Fruit fly (Drosophila melanogaster) whole organism, embryonic: Measurements from ENCODE around the gene Irk1.

Experiments
- Antp ChIP-seq: fragments of 200-800 bp; sonication (Bioruptor generic); optimal IDR thresholded peaks from 3 replicates; lab custom pipeline; 2016; ENCODE audit warnings: missing biosample characterization, missing genetic modification characterization
- CG12155 ChIP-seq: fragments of 200-800 bp; sonication (Bioruptor generic); optimal IDR thresholded peaks from 3 replicates; lab custom pipeline; 2016; ENCODE audit warnings: missing biosample characterization, missing genetic modification characterization
- CG13894 ChIP-seq: fragments of 200-800 bp; sonication (Bioruptor generic); optimal IDR thresholded peaks from 3 replicates; lab custom pipeline; 2018; ENCODE audit warnings: missing biosample characterization, mild to moderate bottlenecking, missing genetic modification characterization, moderate library complexity
- CG14441 ChIP-seq: fragments of 200-800 bp; sonication (Bioruptor generic); IDR thresholded peaks from 2 replicates; pipeline ENCODE4 v1.3.6; 2022; ENCODE audit warnings: missing biosample characterization, missing genetic modification characterization
- CG15479 ChIP-seq: fragments of 200-800 bp; sonication (Bioruptor generic); optimal IDR thresholded peaks from 3 replicates; lab custom pipeline; 2019; ENCODE audit warnings: missing biosample characterization, mild to moderate bottlenecking, missing genetic modification characterization, moderate library complexity
- CG15514 ChIP-seq: fragments of 200-800 bp; sonication (Bioruptor generic); optimal IDR thresholded peaks from 3 replicates; lab custom pipeline; 2017; ENCODE audit warnings: missing biosample characterization, missing genetic modification characterization, mild to moderate bottlenecking, moderate library complexity, missing genetic modification reagents
- CG15601 ChIP-seq: fragments of 200-800 bp; sonication (Bioruptor generic); optimal IDR thresholded peaks from 3 replicates; lab custom pipeline; 2019; ENCODE audit warnings: missing biosample characterization, mild to moderate bottlenecking, missing genetic modification characterization, moderate library complexity
- CG17359 ChIP-seq: fragments of 200-800 bp; sonication (Bioruptor generic); optimal IDR thresholded peaks from 3 replicates; lab custom pipeline; 2018; ENCODE audit warnings: missing biosample characterization, mild to moderate bottlenecking, missing genetic modification characterization, moderate library complexity
- CG18619 ChIP-seq: fragments of 200-800 bp; sonication (Bioruptor generic); optimal IDR thresholded peaks from 3 replicates; lab custom pipeline; 2017; ENCODE audit warnings: missing biosample characterization, mild to moderate bottlenecking, missing genetic modification characterization
- CG2120 ChIP-seq: fragments of 200-800 bp; sonication (Bioruptor generic); optimal IDR thresholded peaks from 3 replicates; lab custom pipeline; 2016; ENCODE audit warnings: missing biosample characterization, missing genetic modification characterization
- CG2129 ChIP-seq: fragments of 200-800 bp; sonication (Bioruptor generic); IDR thresholded peaks from 2 replicates; pipeline ENCODE4 v1.3.6; 2022; ENCODE audit warnings: missing biosample characterization, missing genetic modification characterization; ENCODE audit not compliant: partially characterized antibody
- CG2678 ChIP-seq: fragments of 200-800 bp; sonication (Bioruptor generic); optimal IDR thresholded peaks from 3 replicates; lab custom pipeline; 2019; ENCODE audit warnings: missing biosample characterization, mild to moderate bottlenecking, missing genetic modification characterization, moderate library complexity
- CG31365 ChIP-seq: fragments of 200-800 bp; sonication (Bioruptor generic); optimal IDR thresholded peaks from 2 replicates; lab custom pipeline; 2018; ENCODE audit warnings: missing biosample characterization, mild to moderate bottlenecking, missing genetic modification characterization
- CG32532 ChIP-seq: fragments of 200-800 bp; sonication (Bioruptor generic); IDR thresholded peaks from 2 replicates; pipeline ENCODE4 v1.3.6; 2022; ENCODE audit warnings: missing biosample characterization, missing genetic modification characterization
- CG3847 ChIP-seq: fragments of 200-800 bp; sonication (Bioruptor generic); IDR thresholded peaks from 2 replicates; pipeline ENCODE4 v1.3.6; 2022; ENCODE audit warnings: missing biosample characterization, missing genetic modification characterization
- CG43689 ChIP-seq: fragments of 200-800 bp; sonication (Bioruptor generic); IDR thresholded peaks from 2 replicates; pipeline ENCODE4 v1.3.6; 2022; ENCODE audit warnings: missing biosample characterization, missing genetic modification characterization
- CG5953 ChIP-seq: fragments of 200-800 bp; sonication (Bioruptor generic); IDR thresholded peaks from 2 replicates; pipeline ENCODE4 v1.3.6; 2022; ENCODE audit warnings: missing biosample characterization, missing genetic modification characterization
- CG6854 ChIP-seq: fragments of 200-800 bp; sonication (Bioruptor generic); optimal IDR thresholded peaks from 3 replicates; lab custom pipeline; 2017; ENCODE audit warnings: missing biosample characterization, mild to moderate bottlenecking, missing genetic modification characterization
- CG7839 ChIP-seq: fragments of 200-800 bp; sonication (Bioruptor generic); optimal IDR thresholded peaks from 3 replicates; lab custom pipeline; 2018; ENCODE audit warnings: missing biosample characterization, mild to moderate bottlenecking, missing genetic modification characterization, moderate library complexity
- CG8924 ChIP-seq: fragments of 200-800 bp; optimal IDR thresholded peaks from 3 replicates; lab custom pipeline; 2019; ENCODE audit warnings: missing biosample characterization, mild to moderate bottlenecking, missing genetic modification characterization, moderate library complexity
- CG9727 ChIP-seq: fragments of 200-800 bp; sonication (Bioruptor generic); optimal IDR thresholded peaks from 3 replicates; lab custom pipeline; 2017; ENCODE audit warnings: missing biosample characterization, mild to moderate bottlenecking, missing genetic modification characterization
- Dbx ChIP-seq: fragments of 200-800 bp; sonication (Bioruptor generic); IDR thresholded peaks from 3 replicates; pipeline ENCODE4 v1.3.6; 2022; ENCODE audit warnings: missing biosample characterization, missing genetic modification characterization
- Dip3 ChIP-seq: fragments of 200-800 bp; sonication (Bioruptor generic); optimal IDR thresholded peaks from 3 replicates; lab custom pipeline; 2016; ENCODE audit warnings: missing biosample characterization, missing genetic modification characterization
- ERR ChIP-seq: fragments of 200-800 bp; sonication (Bioruptor generic); optimal IDR thresholded peaks from 2 replicates; lab custom pipeline; 2016; ENCODE audit warnings: missing biosample characterization, missing genetic modification characterization
- Eip74EF ChIP-seq, 2 experiments: fragments of 200-800 bp in 1 of 2; fragments of >200 bp in 1 of 2; sonication (Bioruptor generic) in 1 of 2; optimal IDR thresholded peaks; 2 replicates each; lab custom pipeline; 2017 to 2019; ENCODE audit warnings: missing biosample characterization in 2 of 2, missing genetic modification characterization in 2 of 2, mild to moderate bottlenecking in 1 of 2, moderate library complexity in 1 of 2
- HLH4C ChIP-seq: fragments of 200-800 bp; sonication (Bioruptor generic); IDR thresholded peaks from 3 replicates; pipeline ENCODE4 v1.3.6; 2022; ENCODE audit warnings: missing biosample characterization, missing genetic modification characterization; ENCODE audit not compliant: partially characterized antibody
- Hmr ChIP-seq: fragments of 200-800 bp; sonication (Bioruptor generic); optimal IDR thresholded peaks from 3 replicates; lab custom pipeline; 2017; ENCODE audit warnings: mild to moderate bottlenecking, missing biosample characterization, missing genetic modification reagents, missing genetic modification characterization
- Med ChIP-seq: fragments of 200-800 bp; sonication (Bioruptor generic); peaks from one replicate; lab custom pipeline; 2016; ENCODE audit warnings: missing biosample characterization, missing genetic modification characterization, mild to moderate bottlenecking, inconsistent platforms, moderate library complexity
- Nf-YA ChIP-seq: fragments of 200-800 bp; sonication (Bioruptor generic); IDR thresholded peaks from 2 replicates; pipeline ENCODE4 v1.3.6; 2022; ENCODE audit warnings: missing biosample characterization, missing genetic modification characterization
- Oli ChIP-seq: fragments of 200-800 bp; sonication (Bioruptor generic); optimal IDR thresholded peaks from 2 replicates; lab custom pipeline; 2018; ENCODE audit warnings: missing biosample characterization, mild to moderate bottlenecking, missing genetic modification characterization, moderate library complexity
- Vsx1 ChIP-seq: fragments of 200-800 bp; sonication (Bioruptor generic); optimal IDR thresholded peaks from 2 replicates; lab custom pipeline; 2017; ENCODE audit warnings: missing biosample characterization, mild to moderate bottlenecking, missing genetic modification characterization, missing genetic modification reagents
- abd-A ChIP-seq: fragments of 200-800 bp; sonication (Bioruptor generic); optimal IDR thresholded peaks from 3 replicates; lab custom pipeline; 2019; ENCODE audit warnings: missing biosample characterization, mild to moderate bottlenecking, missing genetic modification characterization, moderate library complexity
- ac ChIP-seq: fragments of 200-800 bp; sonication (Bioruptor generic); optimal IDR thresholded peaks from 3 replicates; lab custom pipeline; 2017; ENCODE audit warnings: missing biosample characterization, mild to moderate bottlenecking, missing genetic modification characterization
- cato ChIP-seq: fragments of 200-800 bp; sonication (Bioruptor generic); optimal IDR thresholded peaks from 2 replicates; lab custom pipeline; 2016; ENCODE audit warnings: missing biosample characterization, missing genetic modification characterization, borderline replicate concordance
- chinmo ChIP-seq: fragments of 200-800 bp; sonication (Bioruptor generic); IDR thresholded peaks from 4 replicates; pipeline ENCODE4 v1.3.6; 2022; ENCODE audit warnings: missing biosample characterization, missing genetic modification characterization; ENCODE audit not compliant: partially characterized antibody
- crol ChIP-seq: fragments of 200-800 bp; sonication (Bioruptor generic); IDR thresholded peaks from 2 replicates; pipeline ENCODE4 v1.3.6; 2022; ENCODE audit warnings: missing biosample characterization, missing genetic modification characterization
- cwo ChIP-seq: fragments of 200-800 bp; sonication (Bioruptor generic); optimal IDR thresholded peaks from 3 replicates; lab custom pipeline; 2017; ENCODE audit warnings: missing biosample characterization, missing genetic modification characterization, mild to moderate bottlenecking, moderate library complexity, missing genetic modification reagents
- eyg ChIP-seq: fragments of 200-800 bp; sonication (Bioruptor generic); optimal IDR thresholded peaks from 3 replicates; lab custom pipeline; 2016; ENCODE audit warnings: missing biosample characterization, missing genetic modification characterization
- lab ChIP-seq: fragments of 200-800 bp; sonication (Bioruptor generic); optimal IDR thresholded peaks from 3 replicates; lab custom pipeline; 2017; ENCODE audit warnings: missing biosample characterization, missing genetic modification characterization, mild to moderate bottlenecking, moderate library complexity, missing genetic modification reagents
- mam ChIP-seq: fragments of 200-800 bp; sonication (Bioruptor generic); optimal IDR thresholded peaks from 3 replicates; lab custom pipeline; 2016; ENCODE audit warnings: missing biosample characterization, missing genetic modification characterization
- mirr ChIP-seq: fragments of 200-800 bp; sonication (Bioruptor generic); optimal IDR thresholded peaks from 3 replicates; lab custom pipeline; 2018; ENCODE audit warnings: missing biosample characterization, mild to moderate bottlenecking, missing genetic modification characterization
- org-1 ChIP-seq: fragments of 200-800 bp; sonication (Bioruptor generic); optimal IDR thresholded peaks from 2 replicates; lab custom pipeline; 2017; ENCODE audit warnings: missing biosample characterization, missing genetic modification characterization
- pho ChIP-seq: fragments of 200-800 bp; sonication (Bioruptor generic); optimal IDR thresholded peaks from 2 replicates; lab custom pipeline; 2016; ENCODE audit warnings: missing biosample characterization, missing genetic modification characterization
- pnt ChIP-seq: fragments of 200-800 bp; sonication (Bioruptor generic); optimal IDR thresholded peaks from 3 replicates; lab custom pipeline; 2016; ENCODE audit warnings: missing biosample characterization, missing genetic modification characterization
- sug ChIP-seq: fragments of 200-800 bp; optimal IDR thresholded peaks from 2 replicates; lab custom pipeline; 2019; ENCODE audit warnings: missing biosample characterization, mild to moderate bottlenecking, missing genetic modification characterization, moderate library complexity
- vfl ChIP-seq: fragments of 200-800 bp; sonication (Bioruptor generic); optimal IDR thresholded peaks from 2 replicates; lab custom pipeline; 2016; ENCODE audit warnings: missing biosample characterization, missing genetic modification characterization
- wdn ChIP-seq: fragments of 200-800 bp; sonication (Bioruptor generic); IDR thresholded peaks from 2 replicates; pipeline ENCODE4 v1.3.6; 2022; ENCODE audit warnings: missing biosample characterization, missing genetic modification characterization
- z ChIP-seq: fragments of 200-800 bp; sonication (Bioruptor generic); IDR thresholded peaks from 3 replicates; pipeline ENCODE4 v1.3.6; 2022; ENCODE audit warnings: missing biosample characterization, missing genetic modification characterization

The Irk1 gene

DNA sequence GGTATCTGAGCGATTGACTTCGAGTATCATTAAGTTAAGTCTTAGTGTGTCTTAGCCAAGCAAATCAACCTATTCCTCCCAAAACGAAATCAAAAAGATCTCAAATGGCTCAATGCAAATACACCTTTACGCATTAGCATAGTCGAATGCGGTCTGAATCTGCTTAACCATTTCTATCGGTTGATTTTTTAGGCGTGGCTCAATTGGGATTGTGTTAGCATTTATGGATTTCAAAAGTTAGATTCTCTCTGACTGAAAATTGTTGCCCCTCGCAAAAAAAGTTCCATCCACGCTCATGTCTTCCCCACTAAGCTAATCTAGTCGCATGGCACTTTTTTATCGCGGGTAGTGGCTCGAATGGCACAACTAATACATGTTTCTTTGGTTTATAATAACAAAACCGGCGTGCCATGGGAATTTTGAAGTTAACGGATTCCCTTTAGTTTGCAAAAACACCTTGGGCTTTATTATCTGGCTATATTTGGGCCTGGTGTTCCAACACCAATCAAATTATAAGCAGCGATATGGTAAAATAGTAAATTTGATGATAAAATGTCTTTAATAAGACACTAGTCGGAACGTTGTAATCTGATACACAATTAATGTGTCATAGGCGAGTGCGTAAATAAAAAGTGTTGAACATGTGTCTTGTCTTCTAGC is 60.6 kb downstream of the Irk1 start (continued):
- no peak for TF ChIP-seq CG43689 (GFP tag; lab: Robert Waterston, UW)
- no peak for TF ChIP-seq CG7839 (tag; lab: Kevin White, UChicago)
- peak; percentile 16 for TF ChIP-seq Dip3 (GFP tag; lab: Kevin White, UChicago)
- peak; percentile 17 for TF ChIP-seq eyg (GFP tag; lab: Kevin White, UChicago)
- TF ChIP-seq Antp (GFP tag; lab: Kevin White, UChicago) = peak; percentile 16
- 0 out of 3 replicates have a peak, but pooled peaks have one; percentile 45 for TF ChIP-seq Dbx (GFP tag; lab: Robert Waterston, UW)
- TF ChIP-seq sug (tag; lab: Kevin White, UChicago) = peak; percentile 72
- peak; percentile 59 for TF ChIP-seq cwo (GFP tag; lab: Kevin White, UChicago)
- peak; percentile 7 for TF ChIP-seq CG18619 (GFP tag; lab: Kevin White, UChicago)
- TF ChIP-seq Med = peak; percentile 89
- no peak for TF ChIP-seq CG5953 (GFP tag; lab: Robert Waterston, UW)
- peak; percentile 26 for TF ChIP-seq abd-A (tag; lab: Kevin White, UChicago)
- no peak for TF ChIP-seq pnt (GFP tag; lab: Kevin White, UChicago)
- peak; percentile 30 for TF ChIP-seq vfl
- TF ChIP-seq Hmr (GFP tag; lab: Kevin White, UChicago) = peak; percentile 53
- no peak for TF ChIP-seq cato
- peak; percentile 29 for TF ChIP-seq CG15514 (GFP tag; lab: Kevin White, UChicago)
- peak; percentile 93 for TF ChIP-seq mirr (GFP tag; lab: Kevin White, UChicago)
- TF ChIP-seq CG17359 (tag; lab: Kevin White, UChicago) = no peak
- peak; percentile 53 for TF ChIP-seq mam (GFP tag; lab: Kevin White, UChicago)
- no peak for TF ChIP-seq HLH4C
- TF ChIP-seq CG2129 = no peak
- TF ChIP-seq lab (GFP tag; lab: Kevin White, UChicago) = peak; percentile 61
- TF ChIP-seq crol = no peak
- no peak for TF ChIP-seq ac (GFP tag; lab: Kevin White, UChicago)
- TF ChIP-seq CG32532 (GFP tag; lab: Robert Waterston, UW) = peak; percentile 46; the same call in 1 of the 2 replicates
- peak; percentile 68 for TF ChIP-seq CG2678 (tag; lab: Kevin White, UChicago)
- TF ChIP-seq chinmo (GFP tag; lab: Robert Waterston, UW) = 0 out of 4 replicates have a peak, but pooled peaks have one; percentile 76
- peak; percentile 29 for TF ChIP-seq CG31365 (tag; lab: Kevin White, UChicago)
- peak; percentile 35 for TF ChIP-seq CG12155
- no peak for TF ChIP-seq Oli (tag; lab: Kevin White, UChicago)
- TF ChIP-seq CG6854 (GFP tag; lab: Kevin White, UChicago) = peak; percentile 13
- no peak for TF ChIP-seq CG15601
- peak; percentile 26 for TF ChIP-seq org-1 (GFP tag; lab: Kevin White, UChicago)
- peak; percentile 25 for TF ChIP-seq Vsx1 (GFP tag; lab: Kevin White, UChicago)
- peak in 1 of 2 experiments; percentile 17 for TF ChIP-seq Eip74EF (GFP tag; optimal IDR thresholded peaks at IDR 0.05; lab: Kevin White, UChicago)
- TF ChIP-seq CG8924 (tag; lab: Kevin White, UChicago) = no peak
- 0 out of 2 replicates have a peak, but pooled peaks have one; percentile 7 for TF ChIP-seq CG14441 (GFP tag; lab: Robert Waterston, UW)
- TF ChIP-seq z = no peak
- peak; percentile 51 for TF ChIP-seq pho (GFP tag; lab: Kevin White, UChicago)
- peak; percentile 34 for TF ChIP-seq CG9727 (GFP tag; lab: Kevin White, UChicago)
- 0 out of 2 replicates have a peak, but pooled peaks have one; percentile 8 for TF ChIP-seq wdn
- peak; percentile 6 for TF ChIP-seq ERR (GFP tag; lab: Kevin White, UChicago)
- TF ChIP-seq Nf-YA (GFP tag; lab: Robert Waterston, UW) = no peak
- TF ChIP-seq CG2120 (GFP tag; lab: Kevin White, UChicago) = peak; percentile 81
- TF ChIP-seq CG15479 (GFP tag; lab: Kevin White, UChicago) = no peak
- TF ChIP-seq CG13894 = peak; percentile 47
- TF ChIP-seq CG3847 (GFP tag; lab: Robert Waterston, UW) = peak; percentile 40; the same call in 1 of the 2 replicates
